Fruit fly (Drosophila melanogaster) whole organism, prepupa: Measurements from ENCODE around the gene Hydr2.

ENCODE experiments used
- CG6276 ChIP-seq: fragments of 200-800 bp; sonication (Bioruptor generic); optimal IDR thresholded peaks from 2 replicates; lab custom pipeline; 2017; ENCODE audit warnings: missing biosample characterization, mild to moderate bottlenecking, missing genetic modification characterization
- Lpt ChIP-seq: fragments of 200-800 bp; sonication (Bioruptor generic); optimal IDR thresholded peaks from 3 replicates; lab custom pipeline; 2016; ENCODE audit warnings: missing biosample characterization, missing genetic modification characterization
- eg ChIP-seq: fragments of 200-800 bp; sonication (Bioruptor generic); IDR thresholded peaks from 3 replicates; pipeline ENCODE4 v1.3.6; 2022; ENCODE audit warnings: missing biosample characterization, missing genetic modification characterization

DNA sequence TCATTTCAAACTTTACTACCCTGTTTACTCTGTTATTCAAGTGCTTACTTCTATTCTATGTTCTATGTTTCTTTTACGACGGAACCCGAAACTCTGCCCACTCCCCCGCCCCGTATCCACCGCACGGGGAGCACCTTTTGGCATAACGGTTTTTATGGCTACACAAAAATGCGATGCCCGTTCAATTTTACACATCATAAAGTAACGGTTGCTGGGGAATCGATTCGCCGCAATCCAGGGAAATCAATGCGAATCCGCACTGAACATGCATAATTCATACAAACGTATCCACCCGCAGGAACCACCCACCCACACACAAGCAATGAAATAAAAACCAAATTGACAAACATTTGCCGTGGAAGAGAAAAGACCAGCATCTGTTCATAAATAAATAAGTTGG, 19.5 kb upstream of the Hydr2 start:
- no peak for TF ChIP-seq eg (GFP tag; lab: Robert Waterston, UW)
- TF ChIP-seq Lpt = no peak
- no peak for TF ChIP-seq CG6276 (GFP tag; lab: Kevin White, UChicago)
